Fruit fly (Drosophila melanogaster): ENCODE data around the gene CG8852.

The CG8852 gene

DNA sequence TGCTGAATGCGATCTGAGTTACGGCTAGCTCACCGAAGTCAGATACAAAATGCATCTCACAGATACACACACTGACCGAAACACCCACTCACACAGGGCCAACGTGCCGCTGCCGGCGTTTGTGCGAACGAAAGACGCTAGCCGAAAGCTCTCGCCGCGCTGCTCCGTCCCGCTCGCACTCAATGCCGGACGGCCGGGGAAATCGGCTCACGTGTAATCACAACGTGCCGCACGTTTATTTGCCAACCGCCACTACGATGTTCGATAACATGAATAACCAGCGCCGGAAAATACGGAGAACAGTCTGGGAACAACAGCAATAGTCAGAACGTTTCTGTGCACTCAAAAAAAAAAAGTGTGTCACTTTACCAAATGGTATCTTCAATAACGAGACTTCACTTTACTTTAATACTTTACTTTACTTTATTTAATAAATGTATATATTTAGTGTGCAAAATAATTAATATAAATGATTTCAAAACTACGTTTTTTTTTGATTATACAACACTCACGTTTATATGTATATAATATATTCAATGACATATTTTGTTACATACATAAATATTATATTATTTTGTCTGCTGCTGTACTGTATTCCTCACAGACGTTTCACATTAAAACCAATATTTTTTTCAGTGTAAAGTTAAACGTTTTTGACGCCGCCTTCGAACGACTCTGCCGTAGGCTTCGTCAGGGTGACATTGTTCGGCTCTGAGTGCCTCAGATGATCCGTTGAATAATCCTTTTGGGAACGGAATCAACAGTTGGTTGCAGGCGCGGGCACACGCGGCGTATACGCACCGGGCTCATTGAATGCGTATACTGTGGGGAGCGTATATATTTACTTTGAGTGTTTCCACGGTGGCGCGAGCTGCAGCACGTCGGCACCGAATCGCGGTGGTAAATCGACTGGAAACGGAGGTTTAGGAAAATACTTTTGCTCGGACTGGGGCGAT is 17.4 kb upstream of the CG8852 start, which contains the start of gene tim (continued):
- TF ChIP-seq CG12299 (tag; optimal IDR thresholded peaks at IDR 0.05) (no peak), CG4730 (GFP tag; IDR thresholded peaks at IDR 0.05) (no peak), PHDP (tag; optimal IDR thresholded peaks at IDR 0.05) (peak; percentile 66), CG5180 (GFP tag; optimal IDR thresholded peaks at IDR 0.05) (no peak), trh (GFP tag; optimal IDR thresholded peaks at IDR 0.05) (no peak), CG7745 (tag; optimal IDR thresholded peaks at IDR 0.05) (no peak), Neu2 (GFP tag; optimal IDR thresholded peaks at IDR 0.05; ENCODE audit: borderline replicate concordance) (no peak), tin (GFP tag; optimal IDR thresholded peaks at IDR 0.05) (peak; percentile 5), CG17612 (GFP tag; IDR thresholded peaks at IDR 0.05) (no peak), lov (optimal IDR thresholded peaks at IDR 0.05) (no peak), lov (GFP tag; IDR thresholded peaks at IDR 0.05) (no peak), repo (GFP tag; optimal IDR thresholded peaks at IDR 0.05) (no peak), CG6654 (GFP tag; optimal IDR thresholded peaks at IDR 0.05) (no peak), Hr78 (GFP tag; optimal IDR thresholded peaks at IDR 0.05) (no peak), psq (GFP tag; optimal IDR thresholded peaks at IDR 0.05) (no peak), CG2116 (GFP tag; optimal IDR thresholded peaks at IDR 0.05) (no peak), CG8944 (GFP tag; optimal IDR thresholded peaks at IDR 0.05) (no peak), CG12659 (GFP tag; optimal IDR thresholded peaks at IDR 0.05) (peak; percentile 40), HmgZ (tag; optimal IDR thresholded peaks at IDR 0.05) (no peak), CG12769 (tag; optimal IDR thresholded peaks at IDR 0.05) (no peak), CG9817 (tag; optimal IDR thresholded peaks at IDR 0.05) (no peak), CG31441 (GFP tag; IDR thresholded peaks at IDR 0.05) (peak; percentile 56; the same call in 1 of the 2 replicates), ind (GFP tag; optimal IDR thresholded peaks at IDR 0.05) (peak; percentile 28), lab (GFP tag; optimal IDR thresholded peaks at IDR 0.05) (peak; percentile 17), Dfd (GFP tag; optimal IDR thresholded peaks at IDR 0.05) (no peak), Sry-β (GFP tag; optimal IDR thresholded peaks at IDR 0.05) (no peak), sisA (GFP tag; IDR thresholded peaks at IDR 0.05) (no peak), CG33213 (GFP tag; optimal IDR thresholded peaks at IDR 0.05) (no peak), row (GFP tag; IDR thresholded peaks at IDR 0.05) (peak; percentile 36; the same call in 2 of the 3 replicates), CHES-1-like (GFP tag; optimal IDR thresholded peaks at IDR 0.05) (no peak), CG15479 (GFP tag; optimal IDR thresholded peaks at IDR 0.05) (no peak), nmo (GFP tag; optimal IDR thresholded peaks at IDR 0.05) (peak; percentile 59), Doc3 (GFP tag; IDR thresholded peaks at IDR 0.05; ENCODE audit: partially characterized antibody) (no peak), gsb (GFP tag; IDR thresholded peaks at IDR 0.05) (no peak), kah (GFP tag; optimal IDR thresholded peaks at IDR 0.05) (peak; percentile 75), CG2678 (tag; optimal IDR thresholded peaks at IDR 0.05) (no peak), CG10654 (GFP tag; optimal IDR thresholded peaks at IDR 0.05) (peak; percentile 16), CG17328 (GFP tag; IDR thresholded peaks at IDR 0.05) (no peak), CrebB (tag; optimal IDR thresholded peaks at IDR 0.05) (no peak), CG11093 (GFP tag; IDR thresholded peaks at IDR 0.05) (no peak), gce (GFP tag; IDR thresholded peaks at IDR 0.05) (no peak), stwl (tag; optimal IDR thresholded peaks at IDR 0.05) (no peak), Dad (GFP tag; optimal IDR thresholded peaks at IDR 0.05) (no peak), zfh2 (GFP tag; optimal IDR thresholded peaks at IDR 0.05) (no peak), CG2199 (GFP tag; IDR thresholded peaks at IDR 0.05) (no peak), Fer2 (tag; optimal IDR thresholded peaks at IDR 0.05) (no peak), Sox102F (GFP tag; optimal IDR thresholded peaks at IDR 0.05) (peak; percentile 77), CG17568 (GFP tag; optimal IDR thresholded peaks at IDR 0.05) (no peak), CG7372 (GFP tag; IDR thresholded peaks at IDR 0.05) (peak; percentile 54)

Data from whole organism, embryonic.